Worm (Caenorhabditis elegans): ENCODE measurements around the gene F36H9.10.
A peak's percentile ranks its signal among the peaks of the same experiment; 100 is the strongest.

F36H9.10 gene

DNA sequence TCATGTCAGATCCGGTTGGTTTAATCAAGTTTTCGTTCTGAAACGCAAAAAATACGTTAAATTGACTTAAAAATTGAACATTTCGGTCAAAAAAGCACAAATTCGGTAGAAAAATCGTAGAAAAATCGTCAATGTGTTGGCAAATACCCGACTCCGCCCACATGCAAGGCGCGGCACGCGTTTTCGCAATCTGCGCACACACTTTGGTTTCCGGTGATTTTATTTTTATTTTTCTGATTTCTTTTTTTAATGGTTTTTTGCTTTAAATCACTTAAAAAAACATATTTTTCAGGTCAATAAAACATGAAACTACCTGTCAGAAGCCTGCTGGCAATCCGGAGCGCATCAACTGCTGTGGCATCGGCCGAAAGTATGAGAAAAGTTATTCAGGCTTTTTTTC lies 23.3 kb downstream of the F36H9.10 start, which contains the start of the genes gly-7 and mrpl-39:
Gene gly-7, minus strand, starts transcription at position 37 of the 400 bp plus-strand sequence.
Gene mrpl-39, plus strand, starts transcription at position 293 of the 400 bp plus-strand sequence.
- TF ChIP-seq rpc-1 (optimal IDR thresholded peaks at IDR 0.05) = peak; percentile 18
- TF ChIP-seq rpc-1 (tag; optimal IDR thresholded peaks at IDR 0.05) = no peak
- no peak for TF ChIP-seq F57A8.1 (GFP tag; optimal IDR thresholded peaks at IDR 0.05)
- TF ChIP-seq dox-1 (GFP tag; IDR thresholded peaks at IDR 0.05) = 0 out of 2 replicates have a peak, but pooled peaks have one; percentile 17
- no peak for TF ChIP-seq cebp-1 (GFP tag; IDR thresholded peaks at IDR 0.05)
- TF ChIP-seq cebp-1 (tag; optimal IDR thresholded peaks at IDR 0.05) = peak; percentile 46
- TF ChIP-seq mcd-1 (GFP tag; IDR thresholded peaks at IDR 0.05) = peak; percentile 23; the same call in 1 of the 2 replicates
- no peak for TF ChIP-seq snpc-4 (GFP tag; optimal IDR thresholded peaks at IDR 0.05)
- TF ChIP-seq snpc-4 (tag; optimal IDR thresholded peaks at IDR 0.05) = peak in 1 of 4 experiments; percentile 5
- no peak for TF ChIP-seq attf-5 (GFP tag; optimal IDR thresholded peaks at IDR 0.05)

DNA sequence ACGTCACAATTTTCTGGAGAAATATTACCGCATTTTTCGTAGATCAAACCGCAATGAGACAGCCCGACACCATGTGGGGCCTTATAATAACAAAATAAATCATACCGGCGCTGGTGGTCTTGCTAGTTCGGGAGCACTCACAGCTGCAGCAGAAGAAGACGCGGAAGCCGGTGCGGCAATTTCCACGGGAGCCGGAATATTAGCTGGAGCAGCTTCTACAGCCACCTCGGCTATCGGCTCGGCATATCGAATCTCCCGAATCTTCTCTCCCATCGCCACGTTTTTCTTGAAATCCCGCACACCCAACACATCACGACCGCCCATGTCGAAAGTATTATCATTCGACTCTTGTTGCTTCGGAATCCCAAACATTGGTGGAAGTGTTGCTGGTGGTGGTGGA lies 26.5 kb downstream of the F36H9.10 start:
- TF ChIP-seq pha-4 (tag; optimal IDR thresholded peaks at IDR 0.05) = no peak
- no peak for TF ChIP-seq bed-1 (GFP tag; IDR thresholded peaks at IDR 0.05)
- TF ChIP-seq him-1 (tag; optimal IDR thresholded peaks at IDR 0.05) = no peak
- TF ChIP-seq C06A6.2 (GFP tag; conservative IDR thresholded peaks at IDR 0.05) = no peak
- TF ChIP-seq zfh-2 (GFP tag; conservative IDR thresholded peaks at IDR 0.05) = peak; percentile 55; the same call in 1 of the 2 replicates

DNA sequence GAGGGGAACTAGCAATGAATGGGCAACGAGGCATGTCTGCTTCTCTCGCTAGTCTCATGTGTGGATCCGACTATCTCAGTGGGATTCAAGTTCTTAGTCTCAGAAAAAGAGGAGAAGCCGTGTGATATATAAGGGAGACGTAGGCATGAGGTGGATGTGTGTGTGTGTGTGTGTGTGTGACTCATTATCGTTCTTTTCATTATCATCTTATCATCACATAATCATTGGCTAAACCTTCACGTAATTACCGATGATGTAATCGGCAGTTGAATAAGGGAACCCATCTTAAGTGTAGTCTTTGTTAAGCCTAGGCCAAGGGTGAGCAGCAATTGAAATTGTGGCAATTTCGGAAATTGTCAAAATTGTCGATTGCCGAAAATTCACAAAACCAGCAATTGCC lies 32.0 kb downstream of the F36H9.10 start, which contains the start of gene Y32G9B.1:
Gene Y32G9B.1, minus strand, starts transcription at position 101 of the 400 bp plus-strand sequence.
- TF ChIP-seq bed-1 (GFP tag; IDR thresholded peaks at IDR 0.05) (no peak), aptf-3 (GFP tag; IDR thresholded peaks at IDR 0.05) (no peak), K12H6.12 (tag; optimal IDR thresholded peaks at IDR 0.05) (no peak), repo-1 (tag; optimal IDR thresholded peaks at IDR 0.05) (no peak), F23B12.7 (tag; optimal IDR thresholded peaks at IDR 0.05; ENCODE audit: insufficient read depth) (no peak), B0035.1 (tag; optimal IDR thresholded peaks at IDR 0.05) (no peak), K11D2.4 (GFP tag; IDR thresholded peaks at IDR 0.05) (no peak)

DNA sequence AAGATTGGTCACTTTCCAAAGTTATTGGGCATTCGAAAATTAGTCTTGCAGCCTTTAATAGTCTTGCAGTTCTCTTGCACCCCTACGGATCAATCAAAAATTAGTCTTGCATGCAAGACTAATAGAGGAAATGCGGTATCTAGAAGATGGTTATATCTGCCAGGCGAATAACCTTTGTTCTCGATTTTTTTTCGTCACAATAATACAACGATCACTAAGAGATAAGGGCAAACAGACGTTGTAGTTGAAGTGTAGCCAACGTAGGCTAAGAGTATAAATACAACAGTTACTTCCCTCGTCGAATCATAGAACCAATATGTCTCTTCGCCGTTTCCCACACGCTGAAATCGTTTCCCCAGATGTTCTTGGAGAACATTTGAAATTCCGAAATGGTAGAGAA lies 43.7 kb downstream of the F36H9.10 start, which contains the start of gene T10B5.8:
Gene T10B5.8, plus strand, starts transcription at position 301 of the 400 bp plus-strand sequence.
- TF ChIP-seq madf-3 (GFP tag; IDR thresholded peaks at IDR 0.05) (no peak), nhr-27 (tag; optimal IDR thresholded peaks at IDR 0.05) (no peak)

DNA sequence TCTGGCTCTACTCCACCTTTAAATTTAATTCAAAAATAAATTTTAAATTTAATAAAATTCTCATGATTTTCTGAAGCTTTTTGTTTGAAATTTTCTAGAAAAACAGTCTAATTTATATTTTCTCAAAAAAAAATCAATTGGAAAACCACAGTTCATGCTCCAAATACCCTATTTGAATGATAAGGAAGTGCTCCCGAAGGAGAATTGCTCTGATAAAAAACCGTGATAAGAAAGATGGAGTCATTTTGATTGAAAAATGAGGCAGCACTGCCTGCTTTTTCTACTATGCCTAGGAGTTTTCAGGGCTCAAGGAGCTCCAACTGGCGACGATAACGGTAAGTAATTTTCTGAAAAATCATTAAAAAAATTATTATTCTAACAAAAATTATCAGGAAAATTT lies 48.0 kb downstream of the F36H9.10 start, which contains the start of gene T10B5.7:
Gene T10B5.7, plus strand, starts transcription at position 225 of the 400 bp plus-strand sequence.
- TF ChIP-seq gei-17 (GFP tag; optimal IDR thresholded peaks at IDR 0.05) (no peak), ets-4 (GFP tag; optimal IDR thresholded peaks at IDR 0.05) (no peak), nhr-80 (tag; optimal IDR thresholded peaks at IDR 0.05) (peak; percentile 46), ekl-4 (GFP tag; IDR thresholded peaks at IDR 0.05) (no peak), madf-6 (GFP tag; IDR thresholded peaks at IDR 0.05) (no peak)

DNA sequence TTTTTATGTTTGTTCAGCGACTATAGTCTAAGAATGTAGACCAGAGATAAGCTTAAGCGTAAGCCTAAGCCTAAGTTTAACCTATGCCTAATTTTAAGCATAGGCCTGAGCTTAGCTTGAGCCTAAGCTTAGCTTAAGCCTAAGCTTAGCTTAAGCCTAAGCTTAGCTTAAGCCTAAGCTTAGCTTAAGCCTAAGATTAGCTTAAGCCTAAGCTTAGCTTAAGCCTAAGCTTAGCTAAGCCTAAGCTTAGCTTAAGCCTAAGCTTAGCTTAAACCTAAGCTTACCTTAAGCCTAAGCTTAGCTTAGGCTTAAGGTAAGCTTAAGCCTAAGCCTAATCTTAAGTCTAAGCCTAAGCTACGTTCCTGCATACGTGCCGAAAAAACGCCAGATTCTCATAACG lies 50.6 kb downstream of the F36H9.10 start:
- TF ChIP-seq F10E7.11 (tag; optimal IDR thresholded peaks at IDR 0.05) (no peak), chd-7 (tag; optimal IDR thresholded peaks at IDR 0.05) (no peak), lsy-27 (tag; optimal IDR thresholded peaks at IDR 0.05; ENCODE audit: borderline replicate concordance, insufficient read depth) (no peak), snpc-1.3 (tag; optimal IDR thresholded peaks at IDR 0.05; ENCODE audit: insufficient read depth) (no peak), Y95B8A.8 (GFP tag; IDR thresholded peaks at IDR 0.05) (no peak), hmg-1.2 (GFP tag; IDR thresholded peaks at IDR 0.05) (no peak), lag-1 (GFP tag; IDR thresholded peaks at IDR 0.05) (no peak), F22D6.2 (tag; optimal IDR thresholded peaks at IDR 0.05) (no peak), lir-1 (GFP tag; conservative IDR thresholded peaks at IDR 0.05) (no peak), Y67H2A.10 (GFP tag; conservative IDR thresholded peaks at IDR 0.05) (no peak), B0336.3 (GFP tag; IDR thresholded peaks at IDR 0.05) (no peak), tbp1 (GFP tag; optimal IDR thresholded peaks at IDR 0.05) (no peak)
